Worm (Caenorhabditis elegans) whole organism, L3 larva: Measurements from ENCODE around the gene rnf-121.

Experiments
- nhr-237 ChIP-seq: fragments of 150-350 bp; optimal IDR thresholded peaks from 2 replicates; lab custom pipeline; 2014; ENCODE audit warnings: missing biosample characterization, missing genetic modification characterization
- ztf-11 ChIP-seq: fragments of 150-350 bp; optimal IDR thresholded peaks from 2 replicates; lab custom pipeline; 2014; ENCODE audit warnings: missing biosample characterization, missing genetic modification characterization

DNA sequence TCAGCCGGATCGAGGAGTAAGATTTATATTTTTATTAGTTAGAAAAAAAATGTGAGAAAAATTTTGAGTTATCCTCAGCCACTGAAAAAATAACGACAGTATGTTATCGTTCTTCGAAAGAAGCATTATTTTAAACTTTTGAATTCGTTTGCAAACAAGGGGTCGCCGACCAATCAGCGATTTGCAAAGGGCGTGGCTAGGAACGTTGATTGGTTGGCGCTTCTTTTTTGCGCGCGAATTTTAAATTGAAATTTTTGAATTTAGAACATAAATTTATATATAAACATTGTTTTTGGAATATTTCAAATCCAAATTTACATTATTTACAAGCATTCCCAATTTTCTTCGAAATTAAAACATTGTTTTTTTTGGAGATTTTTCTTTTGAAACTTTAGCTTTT lies 27.6 kb downstream of the rnf-121 start:
- TF ChIP-seq ztf-11 (no peak), nhr-237 (tag; lab: Kevin White, UChicago) (no peak)
